Worm (Caenorhabditis elegans) whole organism, late embryonic: ENCODE measurements around the gene clec-84.

Source experiments
- C08G9.2 ChIP-seq: sonication (generic microtip); optimal IDR thresholded peaks from 2 replicates; lab custom pipeline; 2016; ENCODE audit warnings: mild to moderate bottlenecking, missing genetic modification characterization, moderate library complexity, missing compliant biosample characterization
- C38D4.7 ChIP-seq: fragments of 200-800 bp; sonication (Bioruptor generic); optimal IDR thresholded peaks from 2 replicates; lab custom pipeline; 2018; ENCODE audit warnings: mild to moderate bottlenecking, missing genetic modification characterization, moderate library complexity, missing compliant biosample characterization
- T23F11.4 ChIP-seq: fragments of 200-800 bp; sonication (Bioruptor generic); optimal IDR thresholded peaks from 2 replicates; lab custom pipeline; 2018; ENCODE audit warnings: mild to moderate bottlenecking, missing genetic modification characterization, missing compliant biosample characterization
- Y22D7AL.16 ChIP-seq: sonication (generic microtip); optimal IDR thresholded peaks from 2 replicates; lab custom pipeline; 2016; ENCODE audit warnings: missing genetic modification characterization, missing compliant biosample characterization
- ceh-18 ChIP-seq: sonication (generic microtip); optimal IDR thresholded peaks from 2 replicates; lab custom pipeline; 2016; ENCODE audit warnings: missing genetic modification characterization, missing compliant biosample characterization
- ceh-19 ChIP-seq: fragments of 200-800 bp; sonication (Bioruptor generic); optimal IDR thresholded peaks from 2 replicates; lab custom pipeline; 2018; ENCODE audit warnings: mild to moderate bottlenecking, missing genetic modification characterization, missing compliant biosample characterization
- ceh-22 ChIP-seq: sonication (generic microtip); optimal IDR thresholded peaks from 2 replicates; lab custom pipeline; 2017; ENCODE audit warnings: missing biosample characterization, missing genetic modification characterization
- ceh-24 ChIP-seq: sonication (generic microtip); optimal IDR thresholded peaks from 2 replicates; lab custom pipeline; 2016; ENCODE audit warnings: mild to moderate bottlenecking, missing genetic modification characterization, missing compliant biosample characterization
- ceh-31 ChIP-seq: sonication (generic microtip); optimal IDR thresholded peaks from 2 replicates; lab custom pipeline; 2016; ENCODE audit warnings: missing genetic modification characterization, missing compliant biosample characterization
- ceh-34 ChIP-seq: sonication (generic microtip); optimal IDR thresholded peaks from 2 replicates; lab custom pipeline; 2016; ENCODE audit warnings: mild to moderate bottlenecking, missing genetic modification characterization, missing compliant biosample characterization
- ceh-48 ChIP-seq: sonication (generic microtip); optimal IDR thresholded peaks from 2 replicates; lab custom pipeline; 2016; ENCODE audit warnings: missing genetic modification characterization, inconsistent platforms, missing compliant biosample characterization
- ceh-6 ChIP-seq: fragments of 200-800 bp; sonication (Bioruptor generic); optimal IDR thresholded peaks from 2 replicates; lab custom pipeline; 2018; ENCODE audit warnings: mild to moderate bottlenecking, missing genetic modification characterization, missing compliant biosample characterization
- dmd-4 ChIP-seq: sonication (generic microtip); optimal IDR thresholded peaks from 2 replicates; lab custom pipeline; 2016; ENCODE audit warnings: borderline replicate concordance, missing genetic modification characterization, missing compliant biosample characterization
- dve-1 ChIP-seq: sonication (generic microtip); optimal IDR thresholded peaks from 2 replicates; lab custom pipeline; 2017; ENCODE audit warnings: antibody characterized with exemption, mild to moderate bottlenecking, missing genetic modification characterization, missing compliant biosample characterization
- elt-2 ChIP-seq: sonication (generic microtip); optimal IDR thresholded peaks from 2 replicates; lab custom pipeline; 2016; ENCODE audit warnings: missing genetic modification reagents, missing genetic modification characterization, missing compliant biosample characterization
- ets-4 ChIP-seq: sonication (generic microtip); optimal IDR thresholded peaks from 2 replicates; lab custom pipeline; 2016; ENCODE audit warnings: missing genetic modification characterization, missing compliant biosample characterization
- eyg-1 ChIP-seq: sonication (generic microtip); optimal IDR thresholded peaks from 2 replicates; lab custom pipeline; 2016; ENCODE audit warnings: missing genotype, missing genetic modification characterization, missing compliant biosample characterization
- fkh-10 ChIP-seq: fragments of 150-350 bp; optimal IDR thresholded peaks from 2 replicates; lab custom pipeline; 2014; ENCODE audit warnings: missing biosample characterization, missing genetic modification reagents, missing genetic modification characterization
- fkh-6 ChIP-seq: sonication (generic microtip); optimal IDR thresholded peaks from 2 replicates; lab custom pipeline; 2016; ENCODE audit warnings: missing genetic modification characterization, missing compliant biosample characterization
- gmeb-2 ChIP-seq: sonication (generic microtip); optimal IDR thresholded peaks from 2 replicates; lab custom pipeline; 2016; ENCODE audit warnings: missing genetic modification characterization, inconsistent platforms, missing compliant biosample characterization
- hlh-13 ChIP-seq: fragments of 200-800 bp; sonication (Bioruptor generic); optimal IDR thresholded peaks from 2 replicates; lab custom pipeline; 2018; ENCODE audit warnings: mild to moderate bottlenecking, missing genetic modification characterization, missing compliant biosample characterization
- lim-6 ChIP-seq: sonication (generic microtip); optimal IDR thresholded peaks from 2 replicates; lab custom pipeline; 2016; ENCODE audit warnings: missing genetic modification characterization, missing compliant biosample characterization
- nfya-1 ChIP-seq: sonication (generic microtip); optimal IDR thresholded peaks from 2 replicates; lab custom pipeline; 2017; ENCODE audit warnings: missing genetic modification characterization, mild to moderate bottlenecking, missing compliant biosample characterization, antibody characterized with exemption, moderate library complexity
- nhr-11 ChIP-seq: fragments of 150-350 bp; optimal IDR thresholded peaks from 2 replicates; lab custom pipeline; 2014; ENCODE audit warnings: missing biosample characterization, missing genetic modification characterization
- nhr-232 ChIP-seq: sonication (generic microtip); optimal IDR thresholded peaks from 2 replicates; lab custom pipeline; 2016; ENCODE audit warnings: missing genetic modification characterization, missing compliant biosample characterization
- npax-4 ChIP-seq: sonication (generic microtip); optimal IDR thresholded peaks from 2 replicates; lab custom pipeline; 2016; ENCODE audit warnings: missing genetic modification characterization, missing compliant biosample characterization
- pat-9 ChIP-seq: fragments of 200-800 bp; sonication (Bioruptor generic); optimal IDR thresholded peaks from 2 replicates; lab custom pipeline; 2018; ENCODE audit warnings: mild to moderate bottlenecking, missing genetic modification characterization, moderate library complexity, missing compliant biosample characterization
- pax-1 ChIP-seq: fragments of 150-350 bp; optimal IDR thresholded peaks from 2 replicates; lab custom pipeline; 2014; ENCODE audit warnings: missing biosample characterization, missing genetic modification characterization
- pha-2 ChIP-seq: sonication (generic microtip); optimal IDR thresholded peaks from 2 replicates; lab custom pipeline; 2017; ENCODE audit warnings: mild to moderate bottlenecking, missing genetic modification characterization, missing compliant biosample characterization
- pha-4 ChIP-seq: fragments of 150-350 bp; optimal IDR thresholded peaks from 2 replicates; lab custom pipeline; 2018; ENCODE audit warnings: missing biosample characterization, missing genetic modification reagents, missing genetic modification characterization
- pros-1 ChIP-seq: fragments of 150-350 bp; optimal IDR thresholded peaks from 2 replicates; lab custom pipeline; 2014; ENCODE audit warnings: missing biosample characterization, missing genetic modification reagents, missing genetic modification characterization
- ref-2 ChIP-seq: sonication (generic microtip); optimal IDR thresholded peaks from 2 replicates; lab custom pipeline; 2016; ENCODE audit warnings: missing genetic modification characterization, missing compliant biosample characterization
- rnt-1 ChIP-seq: sonication (generic microtip); optimal IDR thresholded peaks from 2 replicates; lab custom pipeline; 2016; ENCODE audit warnings: missing genetic modification characterization, missing compliant biosample characterization
- sdc-2 ChIP-seq: sonication (generic microtip); optimal IDR thresholded peaks from 2 replicates; lab custom pipeline; 2016; ENCODE audit warnings: missing genotype, missing genetic modification characterization, missing compliant biosample characterization
- sox-2 ChIP-seq: fragments of 200-800 bp; sonication (Bioruptor generic); IDR thresholded peaks from 2 replicates; pipeline ENCODE4 v1.3.6; 2022; ENCODE audit warnings: missing genetic modification reagents, missing genetic modification characterization, missing compliant biosample characterization
- sox-4 ChIP-seq: sonication (generic microtip); optimal IDR thresholded peaks from 2 replicates; lab custom pipeline; 2017; ENCODE audit warnings: mild to moderate bottlenecking, missing genetic modification characterization, inconsistent platforms, missing compliant biosample characterization
- syd-9 ChIP-seq: sonication (generic microtip); optimal IDR thresholded peaks from 2 replicates; lab custom pipeline; 2016; ENCODE audit warnings: mild to moderate bottlenecking, missing genetic modification characterization, moderate library complexity, missing compliant biosample characterization
- tbx-2 ChIP-seq: sonication (generic microtip); optimal IDR thresholded peaks from 2 replicates; lab custom pipeline; 2016; ENCODE audit warnings: missing genetic modification characterization, missing compliant biosample characterization
- tbx-7 ChIP-seq: sonication (generic microtip); optimal IDR thresholded peaks from 2 replicates; lab custom pipeline; 2016; ENCODE audit warnings: missing genotype, missing genetic modification characterization, missing compliant biosample characterization
- ttx-3 ChIP-seq: sonication (generic microtip); optimal IDR thresholded peaks from 2 replicates; lab custom pipeline; 2016; ENCODE audit warnings: missing genetic modification reagents, missing genetic modification characterization, missing compliant biosample characterization
- unc-3 ChIP-seq, 2 experiments: fragments of 200-800 bp in 1 of 2; sonication (Bioruptor generic) in 1 of 2; sonication (generic microtip) in 1 of 2; conservative IDR thresholded peaks in 1 of 2; optimal IDR thresholded peaks in 1 of 2; 2 replicates each; pipeline versions ENCODE4 v1.3.6 to Lab custom; 2016 to 2022; ENCODE audit warnings: missing compliant biosample characterization in 2 of 2, missing genetic modification characterization in 2 of 2, missing genetic modification reagents in 1 of 2
- unc-55 ChIP-seq: sonication (generic microtip); optimal IDR thresholded peaks from 2 replicates; lab custom pipeline; 2017; ENCODE audit warnings: missing biosample characterization, missing genetic modification reagents, missing genetic modification characterization
- ztf-16 ChIP-seq: sonication (generic microtip); optimal IDR thresholded peaks from 2 replicates; lab custom pipeline; 2017; ENCODE audit warnings: missing genetic modification characterization, missing compliant biosample characterization

clec-84 gene

DNA sequence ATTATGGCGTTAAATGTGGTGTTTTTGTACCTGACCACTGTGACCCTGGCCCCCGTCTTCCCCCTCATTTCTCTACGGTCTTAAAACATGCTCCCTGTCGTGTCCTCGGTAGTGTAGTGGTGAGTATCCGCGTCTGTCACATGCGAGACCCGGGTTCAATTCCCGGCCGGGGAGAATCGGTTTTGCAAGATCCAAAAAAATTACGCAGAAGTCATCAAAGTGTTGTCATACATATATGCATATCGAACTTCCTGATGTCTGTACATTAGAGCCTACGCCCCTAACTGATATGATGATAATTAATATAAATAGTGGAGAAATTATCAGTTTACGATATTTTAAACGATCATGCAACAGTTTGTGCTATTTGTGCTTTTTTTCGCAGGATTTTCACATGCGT lies 36.7 kb upstream of the clec-84 start, which contains the start of gene Y54G2A.45 (continued):
- TF ChIP-seq gmeb-2 (tag; lab: Kevin White, UChicago) (no peak), lim-6 (no peak), ttx-3 (tag; lab: Kevin White, UChicago) (peak; percentile 37), ceh-31 (tag; lab: Kevin White, UChicago) (no peak), ztf-16 (tag; lab: Kevin White, UChicago) (peak; percentile 43), sdc-2 (tag; lab: Kevin White, UChicago) (peak; percentile 66), Y22D7AL.16 (tag; lab: Kevin White, UChicago) (peak; percentile 49), C38D4.7 (GFP tag; lab: Kevin White, UChicago) (peak; percentile 41), fkh-10 (GFP tag; lab: Kevin White, UChicago) (no peak), npax-4 (tag; lab: Kevin White, UChicago) (no peak), tbx-2 (peak; percentile 44), dve-1 (tag; lab: Kevin White, UChicago) (peak; percentile 75), ref-2 (tag; lab: Kevin White, UChicago) (peak; percentile 46), nhr-11 (tag; lab: Kevin White, UChicago) (no peak), pha-2 (tag; lab: Kevin White, UChicago) (no peak), nfya-1 (tag; lab: Kevin White, UChicago) (no peak), ceh-19 (GFP tag; lab: Kevin White, UChicago) (no peak), rnt-1 (tag; lab: Kevin White, UChicago) (no peak), pha-4 (no peak), sox-2 (GFP tag; lab: Robert Waterston, UW) (no peak), ets-4 (no peak), ceh-18 (tag; lab: Kevin White, UChicago) (peak; percentile 32), ceh-22 (tag; lab: Kevin White, UChicago) (no peak), T23F11.4 (GFP tag; lab: Kevin White, UChicago) (peak; percentile 17), fkh-6 (tag; lab: Kevin White, UChicago) (no peak), C08G9.2 (no peak), sox-4 (tag; lab: Kevin White, UChicago) (peak; percentile 22), pat-9 (tag; lab: Kevin White, UChicago) (peak; percentile 39), ceh-34 (tag; lab: Kevin White, UChicago) (peak; percentile 6), unc-3 (GFP tag; conservative IDR thresholded peaks at IDR 0.05; lab: Robert Waterston, UW) (no peak), unc-3 (tag; optimal IDR thresholded peaks at IDR 0.05; lab: Kevin White, UChicago) (no peak), unc-55 (GFP tag; lab: Kevin White, UChicago) (no peak), tbx-7 (tag; lab: Kevin White, UChicago) (peak; percentile 26), eyg-1 (tag; lab: Kevin White, UChicago) (no peak), ceh-24 (tag; lab: Kevin White, UChicago) (no peak), ceh-6 (GFP tag; lab: Kevin White, UChicago) (peak; percentile 23), dmd-4 (tag; lab: Kevin White, UChicago) (no peak), hlh-13 (GFP tag; lab: Kevin White, UChicago) (no peak), ceh-48 (tag; lab: Kevin White, UChicago) (no peak), elt-2 (peak; percentile 88), pros-1 (tag; lab: Kevin White, UChicago) (no peak), syd-9 (tag; lab: Kevin White, UChicago) (no peak), pax-1 (tag; lab: Kevin White, UChicago) (no peak), nhr-232 (tag; lab: Kevin White, UChicago) (peak; percentile 47)
